Fruit fly (Drosophila melanogaster) whole organism, wandering third instar larva: Measurements from ENCODE around the gene Jon74E.

ENCODE experiments used
- N ChIP-seq: fragments of >200 bp; optimal IDR thresholded peaks from 2 replicates; lab custom pipeline; 2018; ENCODE audit warnings: missing biosample characterization, missing external identifiers, missing genetic modification characterization
- br ChIP-seq: fragments of 200-800 bp; sonication (Bioruptor generic); optimal IDR thresholded peaks from 2 replicates; lab custom pipeline; 2016; ENCODE audit warnings: missing biosample characterization, missing genetic modification characterization

DNA sequence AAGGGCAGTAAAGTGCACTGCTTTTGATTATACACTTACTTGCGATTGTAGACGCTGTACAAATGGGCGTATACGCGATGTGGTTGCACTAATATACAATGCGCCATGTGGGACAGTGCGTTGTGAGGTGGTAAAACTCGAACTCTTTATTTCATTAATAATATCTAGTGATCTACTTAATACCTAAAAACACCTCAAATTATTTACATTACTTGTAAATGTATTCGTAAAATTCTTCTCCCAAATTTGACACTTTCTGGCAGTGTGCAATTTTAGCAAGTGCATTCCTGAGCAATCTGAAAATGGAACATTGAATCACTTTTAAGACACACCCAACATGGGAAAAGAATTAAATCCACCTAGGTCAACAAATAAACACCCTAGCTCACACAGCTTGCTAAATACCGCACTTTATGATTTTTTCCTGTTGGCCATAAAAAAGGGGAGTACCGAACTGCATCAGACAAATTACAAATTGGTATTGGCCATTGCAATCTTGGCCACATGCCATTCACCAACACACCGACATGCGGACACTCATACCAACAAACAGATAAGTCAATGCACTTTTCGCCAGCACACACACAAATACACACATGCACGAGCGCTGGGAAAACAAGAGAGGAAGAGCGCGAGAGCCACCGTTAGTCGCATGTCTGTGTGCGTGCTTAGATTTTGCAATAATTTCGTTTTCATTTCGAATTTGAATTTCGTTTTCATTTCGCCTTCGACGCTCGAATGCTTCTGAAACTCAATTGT is 49.8 kb downstream of the Jon74E start:
- no peak for TF ChIP-seq br
- no peak for TF ChIP-seq N (GFP tag; lab: Kevin White, UChicago)
